Fruit fly (Drosophila melanogaster) whole organism, embryonic: Measurements from ENCODE around the gene CG13365.

Source experiments
- B-H1 ChIP-seq: fragments of 200-800 bp; sonication (Bioruptor generic); IDR thresholded peaks from 3 replicates; pipeline ENCODE4 v1.3.6; 2022; ENCODE audit warnings: missing biosample characterization, missing genetic modification characterization
- B-H2 ChIP-seq: fragments of 200-800 bp; sonication (Bioruptor generic); optimal IDR thresholded peaks from 2 replicates; lab custom pipeline; 2018; ENCODE audit warnings: missing biosample characterization, mild to moderate bottlenecking, missing genetic modification characterization
- CG1233 ChIP-seq: fragments of 200-800 bp; sonication (Bioruptor generic); optimal IDR thresholded peaks from 4 replicates; lab custom pipeline; 2018; ENCODE audit warnings: missing biosample characterization, mild to moderate bottlenecking, missing genetic modification characterization
- CG12391 ChIP-seq: fragments of 200-800 bp; sonication (Bioruptor generic); optimal IDR thresholded peaks from 3 replicates; lab custom pipeline; 2018; ENCODE audit warnings: missing biosample characterization, mild to moderate bottlenecking, missing genetic modification characterization, moderate library complexity
- CG14860 ChIP-seq: fragments of 200-800 bp; sonication (Bioruptor generic); IDR thresholded peaks from 3 replicates; pipeline ENCODE4 v1.3.6; 2022; ENCODE audit warnings: missing biosample characterization, missing genetic modification characterization; ENCODE audit not compliant: partially characterized antibody
- CG15479 ChIP-seq: fragments of 200-800 bp; sonication (Bioruptor generic); optimal IDR thresholded peaks from 3 replicates; lab custom pipeline; 2019; ENCODE audit warnings: missing biosample characterization, mild to moderate bottlenecking, missing genetic modification characterization, moderate library complexity
- CG15696 ChIP-seq: fragments of 200-800 bp; sonication (Bioruptor generic); optimal IDR thresholded peaks from 2 replicates; lab custom pipeline; 2019; ENCODE audit warnings: missing biosample characterization, mild to moderate bottlenecking, missing genetic modification characterization, moderate library complexity
- CG16863 ChIP-seq: fragments of 200-800 bp; sonication (Bioruptor generic); optimal IDR thresholded peaks from 3 replicates; lab custom pipeline; 2016; ENCODE audit warnings: missing biosample characterization, missing genetic modification characterization
- CG17359 ChIP-seq: fragments of 200-800 bp; sonication (Bioruptor generic); optimal IDR thresholded peaks from 3 replicates; lab custom pipeline; 2018; ENCODE audit warnings: missing biosample characterization, mild to moderate bottlenecking, missing genetic modification characterization, moderate library complexity
- CG18011 ChIP-seq: fragments of 200-800 bp; sonication (Bioruptor generic); optimal IDR thresholded peaks from 2 replicates; lab custom pipeline; 2017; ENCODE audit warnings: missing biosample characterization, missing genetic modification characterization, mild to moderate bottlenecking, moderate library complexity, missing genotype
- CG1832 ChIP-seq: fragments of 200-800 bp; sonication (Bioruptor generic); optimal IDR thresholded peaks from 2 replicates; lab custom pipeline; 2017; ENCODE audit warnings: missing biosample characterization, mild to moderate bottlenecking, missing genetic modification characterization, inconsistent platforms
- CG2129 ChIP-seq: fragments of 200-800 bp; sonication (Bioruptor generic); IDR thresholded peaks from 2 replicates; pipeline ENCODE4 v1.3.6; 2022; ENCODE audit warnings: missing biosample characterization, missing genetic modification characterization; ENCODE audit not compliant: partially characterized antibody
- CG3838 ChIP-seq: fragments of 200-800 bp; sonication (Bioruptor generic); optimal IDR thresholded peaks from 3 replicates; lab custom pipeline; 2016; ENCODE audit warnings: missing biosample characterization, missing genetic modification characterization
- CG4707 ChIP-seq: fragments of 200-800 bp; sonication (Bioruptor generic); optimal IDR thresholded peaks from 2 replicates; lab custom pipeline; 2018; ENCODE audit warnings: missing biosample characterization, mild to moderate bottlenecking, missing genetic modification characterization, moderate library complexity
- CG4854 ChIP-seq: fragments of 200-800 bp; sonication (Bioruptor generic); optimal IDR thresholded peaks from 2 replicates; lab custom pipeline; 2016; ENCODE audit warnings: missing biosample characterization, missing genetic modification characterization, inconsistent platforms
- CG6689 ChIP-seq: fragments of 200-800 bp; sonication (Bioruptor generic); IDR thresholded peaks from 2 replicates; pipeline ENCODE4 v1.3.6; 2022; ENCODE audit warnings: missing biosample characterization, missing genetic modification characterization
- CG6765 ChIP-seq: fragments of 200-800 bp; sonication (Bioruptor generic); optimal IDR thresholded peaks from 3 replicates; lab custom pipeline; 2017; ENCODE audit warnings: missing biosample characterization, mild to moderate bottlenecking, missing genetic modification characterization
- CG6791 ChIP-seq: fragments of 200-800 bp; sonication (Bioruptor generic); IDR thresholded peaks from 3 replicates; pipeline ENCODE4 v1.3.6; 2022; ENCODE audit warnings: missing biosample characterization, missing genetic modification characterization; ENCODE audit not compliant: partially characterized antibody
- CG6854 ChIP-seq: fragments of 200-800 bp; sonication (Bioruptor generic); optimal IDR thresholded peaks from 3 replicates; lab custom pipeline; 2017; ENCODE audit warnings: missing biosample characterization, mild to moderate bottlenecking, missing genetic modification characterization
- CG8290 ChIP-seq, 3 experiments: fragments of 200-800 bp; sonication (Bioruptor generic); optimal IDR thresholded peaks; 2 replicates each; lab custom pipeline; 2016 to 2019; ENCODE audit warnings: missing biosample characterization in 3 of 3, missing genetic modification characterization in 3 of 3, mild to moderate bottlenecking in 2 of 3, moderate library complexity in 1 of 3
- CG9215 ChIP-seq: fragments of 200-800 bp; sonication (Bioruptor generic); IDR thresholded peaks from 2 replicates; pipeline ENCODE4 v1.3.6; 2022; ENCODE audit warnings: missing biosample characterization, missing genetic modification characterization
- CoRest ChIP-seq: fragments of 200-800 bp; sonication (Bioruptor generic); optimal IDR thresholded peaks from 3 replicates; lab custom pipeline; 2018; ENCODE audit warnings: missing biosample characterization, mild to moderate bottlenecking, missing genetic modification characterization, moderate library complexity
- D19B ChIP-seq: fragments of 200-800 bp; sonication (Bioruptor generic); optimal IDR thresholded peaks from 2 replicates; lab custom pipeline; 2017; ENCODE audit warnings: missing biosample characterization, mild to moderate bottlenecking, missing genetic modification characterization
- Doc2 ChIP-seq: fragments of 200-800 bp; sonication (Bioruptor generic); IDR thresholded peaks from 2 replicates; pipeline ENCODE4 v1.3.6; 2022; ENCODE audit warnings: missing biosample characterization, missing genetic modification characterization
- Dref ChIP-seq: fragments of 200-800 bp; sonication (Bioruptor generic); IDR thresholded peaks from 2 replicates; pipeline ENCODE4 v1.3.6; 2022; ENCODE audit warnings: missing biosample characterization, missing genetic modification characterization
- Eip74EF ChIP-seq, 2 experiments: fragments of 200-800 bp in 1 of 2; fragments of >200 bp in 1 of 2; sonication (Bioruptor generic) in 1 of 2; optimal IDR thresholded peaks; 2 replicates each; lab custom pipeline; 2017 to 2019; ENCODE audit warnings: missing biosample characterization in 2 of 2, missing genetic modification characterization in 2 of 2, mild to moderate bottlenecking in 1 of 2, moderate library complexity in 1 of 2
- Fer1 ChIP-seq: fragments of 200-800 bp; sonication (Bioruptor generic); optimal IDR thresholded peaks from 2 replicates; lab custom pipeline; 2017; ENCODE audit warnings: missing biosample characterization, mild to moderate bottlenecking, missing genetic modification characterization
- H15 ChIP-seq: fragments of 200-800 bp; sonication (Bioruptor generic); IDR thresholded peaks from 3 replicates; pipeline ENCODE4 v1.3.6; 2022; ENCODE audit warnings: missing biosample characterization, missing genetic modification characterization
- HmgZ ChIP-seq: fragments of 200-800 bp; sonication (Bioruptor generic); optimal IDR thresholded peaks from 2 replicates; lab custom pipeline; 2018; ENCODE audit warnings: missing biosample characterization, mild to moderate bottlenecking, missing genetic modification characterization
- Hr39 ChIP-seq: fragments of >200 bp; optimal IDR thresholded peaks from 2 replicates; lab custom pipeline; 2017
- Mes4 ChIP-seq: fragments of 200-800 bp; sonication (Bioruptor generic); optimal IDR thresholded peaks from 2 replicates; lab custom pipeline; 2016; ENCODE audit warnings: missing biosample characterization, missing genetic modification characterization
- Scr ChIP-seq: fragments of 200-800 bp; sonication (Bioruptor generic); IDR thresholded peaks from 2 replicates; pipeline ENCODE4 v1.3.6; 2022; ENCODE audit warnings: missing biosample characterization, missing genetic modification characterization; ENCODE audit not compliant: partially characterized antibody
- Sry-δ ChIP-seq: fragments of 200-800 bp; sonication (Bioruptor generic); optimal IDR thresholded peaks from 2 replicates; lab custom pipeline; 2016; ENCODE audit warnings: missing biosample characterization, missing genetic modification characterization
- Xrp1 ChIP-seq: fragments of 200-800 bp; sonication (Bioruptor generic); IDR thresholded peaks from 2 replicates; pipeline ENCODE4 v1.3.6; 2022; ENCODE audit warnings: missing biosample characterization, missing genetic modification characterization
- abd-A ChIP-seq: fragments of 200-800 bp; sonication (Bioruptor generic); optimal IDR thresholded peaks from 3 replicates; lab custom pipeline; 2019; ENCODE audit warnings: missing biosample characterization, mild to moderate bottlenecking, missing genetic modification characterization, moderate library complexity
- ara ChIP-seq: fragments of 200-800 bp; sonication (Bioruptor generic); IDR thresholded peaks from 2 replicates; pipeline ENCODE4 v1.3.6; 2022; ENCODE audit warnings: missing biosample characterization, missing genetic modification characterization
- az2 ChIP-seq: fragments of 200-800 bp; sonication (Bioruptor generic); optimal IDR thresholded peaks from 3 replicates; lab custom pipeline; 2016; ENCODE audit warnings: missing biosample characterization, missing genetic modification characterization
- corto ChIP-seq: fragments of 200-800 bp; sonication (Bioruptor generic); optimal IDR thresholded peaks from 2 replicates; lab custom pipeline; 2016; ENCODE audit warnings: missing biosample characterization, mild to moderate bottlenecking, missing genetic modification characterization, moderate library complexity
- fd3F ChIP-seq: fragments of 200-800 bp; sonication (Bioruptor generic); optimal IDR thresholded peaks from 2 replicates; lab custom pipeline; 2018; ENCODE audit warnings: missing biosample characterization, mild to moderate bottlenecking, missing genetic modification characterization, moderate library complexity
- gce ChIP-seq: fragments of 200-800 bp; sonication (Bioruptor generic); IDR thresholded peaks from 3 replicates; pipeline ENCODE4 v1.3.6; 2022; ENCODE audit warnings: missing biosample characterization, missing genetic modification characterization
- h ChIP-seq: fragments of >200 bp; optimal IDR thresholded peaks from 2 replicates; lab custom pipeline; 2017
- ham ChIP-seq: fragments of 200-800 bp; sonication (Bioruptor generic); IDR thresholded peaks from 2 replicates; pipeline ENCODE4 v1.3.6; 2022; ENCODE audit warnings: missing biosample characterization, missing genetic modification characterization
- kay ChIP-seq: fragments of 200-800 bp; sonication (Bioruptor generic); optimal IDR thresholded peaks from 2 replicates; lab custom pipeline; 2016; ENCODE audit warnings: missing biosample characterization, missing genetic modification characterization
- lilli ChIP-seq: fragments of 200-800 bp; sonication (Bioruptor generic); optimal IDR thresholded peaks from 3 replicates; lab custom pipeline; 2016; ENCODE audit warnings: missing biosample characterization, missing genetic modification characterization
- onecut ChIP-seq: fragments of 200-800 bp; sonication (Bioruptor generic); IDR thresholded peaks from 2 replicates; pipeline ENCODE4 v1.3.6; 2022; ENCODE audit warnings: missing biosample characterization, missing genetic modification characterization
- otp ChIP-seq: fragments of 200-800 bp; sonication (Bioruptor generic); IDR thresholded peaks from 3 replicates; pipeline ENCODE4, ENCODE4 v1.3.6; 2022; ENCODE audit warnings: missing biosample characterization, missing genetic modification characterization
- run ChIP-seq: fragments of 200-800 bp; sonication (Bioruptor generic); optimal IDR thresholded peaks from 3 replicates; lab custom pipeline; 2018; ENCODE audit warnings: missing biosample characterization, mild to moderate bottlenecking, missing genetic modification characterization
- sug ChIP-seq: fragments of 200-800 bp; optimal IDR thresholded peaks from 2 replicates; lab custom pipeline; 2019; ENCODE audit warnings: missing biosample characterization, mild to moderate bottlenecking, missing genetic modification characterization, moderate library complexity
- ttk ChIP-seq: fragments of 200-800 bp; sonication (Bioruptor generic); IDR thresholded peaks from 2 replicates; pipeline ENCODE4 v2.1.2; 2022; ENCODE audit warnings: missing biosample characterization, missing genetic modification characterization
- z ChIP-seq: fragments of 200-800 bp; sonication (Bioruptor generic); IDR thresholded peaks from 3 replicates; pipeline ENCODE4 v1.3.6; 2022; ENCODE audit warnings: missing biosample characterization, missing genetic modification characterization
- zen ChIP-seq: fragments of 200-800 bp; sonication (Bioruptor generic); optimal IDR thresholded peaks from 3 replicates; lab custom pipeline; 2018; ENCODE audit warnings: missing biosample characterization, mild to moderate bottlenecking, missing genetic modification characterization, moderate library complexity

CG13365 gene

dm6 chrX:654949-655348 lies 33.9 kb upstream of the CG13365 start (continued):
- TF ChIP-seq CG6765 (GFP tag; lab: Kevin White, UChicago) (peak; percentile 86), CG1233 (GFP tag; lab: Kevin White, UChicago) (peak; percentile 94), CG6854 (peak; percentile 93), ttk (GFP tag; lab: Robert Waterston, UW) (peak; percentile 96), D19B (GFP tag; lab: Kevin White, UChicago) (peak; percentile 84), B-H2 (peak; percentile 94), CG14860 (GFP tag; lab: Robert Waterston, UW) (no peak), HmgZ (tag; lab: Kevin White, UChicago) (peak; percentile 97), abd-A (tag; lab: Kevin White, UChicago) (peak; percentile 71), run (peak; percentile 90), gce (GFP tag; lab: Robert Waterston, UW) (peak; percentile 97), corto (GFP tag; lab: Kevin White, UChicago) (peak; percentile 90), Mes4 (peak; percentile 93), CG15479 (GFP tag; lab: Kevin White, UChicago) (peak; percentile 63), CG8290 (GFP tag; optimal IDR thresholded peaks at IDR 0.05; lab: Kevin White, UChicago) (peak; percentile 90), CG8290 (tag; optimal IDR thresholded peaks at IDR 0.05; lab: Kevin White, UChicago) (peak; percentile 87 to 99), Doc2 (GFP tag; lab: Robert Waterston, UW) (peak; percentile 80), kay (GFP tag; lab: Kevin White, UChicago) (peak; percentile 75), sug (tag; lab: Kevin White, UChicago) (peak; percentile 89), Scr (no peak), az2 (GFP tag; lab: Kevin White, UChicago) (peak; percentile 94), CG6689 (peak; percentile 96), zen (tag; lab: Kevin White, UChicago) (peak; percentile 86), otp (peak; percentile 98), CG4707 (GFP tag; lab: Kevin White, UChicago) (peak; percentile 91), CG12391 (peak; percentile 94), onecut (GFP tag; lab: Robert Waterston, UW) (peak; percentile 95), CG4854 (GFP tag; lab: Kevin White, UChicago) (peak; percentile 88), Xrp1 (GFP tag; lab: Robert Waterston, UW) (peak; percentile 97), CG3838 (GFP tag; lab: Kevin White, UChicago) (peak; percentile 57), CG15696 (tag; lab: Kevin White, UChicago) (peak; percentile 87), CG16863 (GFP tag; lab: Kevin White, UChicago) (peak; percentile 94), Hr39 (no peak), Fer1 (GFP tag; lab: Kevin White, UChicago) (peak; percentile 95), CG1832 (GFP tag; lab: Kevin White, UChicago) (no peak), z (GFP tag; lab: Robert Waterston, UW) (0 out of 3 replicates have a peak, but pooled peaks have one; percentile 53), CG6791 (GFP tag; lab: Robert Waterston, UW) (no peak), CG9215 (GFP tag; lab: Robert Waterston, UW) (peak; percentile 90), Eip74EF (GFP tag; optimal IDR thresholded peaks at IDR 0.05; lab: Kevin White, UChicago) (peak in 1 of 2 experiments; percentile 89), lilli (GFP tag; lab: Kevin White, UChicago) (peak; percentile 96), Sry-δ (GFP tag; lab: Kevin White, UChicago) (peak; percentile 49), ham (GFP tag; lab: Robert Waterston, UW) (peak; percentile 82), CoRest (tag; lab: Kevin White, UChicago) (peak; percentile 95), CG2129 (GFP tag; lab: Robert Waterston, UW) (no peak), h (lab: Kevin White, UChicago) (no peak), ara (GFP tag; lab: Robert Waterston, UW) (peak; percentile 97), B-H1 (GFP tag; lab: Robert Waterston, UW) (peak; percentile 95), H15 (GFP tag; lab: Robert Waterston, UW) (peak; percentile 96), CG17359 (tag; lab: Kevin White, UChicago) (peak; percentile 97), fd3F (peak; percentile 91), Dref (GFP tag; lab: Robert Waterston, UW) (peak; percentile 46), CG18011 (GFP tag; lab: Kevin White, UChicago) (peak; percentile 81)
